Fruit fly (Drosophila melanogaster) whole organism, adult: ENCODE data around the gene CG2772.

Source experiments
- CG12768 ChIP-seq: fragments of 200-800 bp; sonication (Bioruptor generic); optimal IDR thresholded peaks from 2 replicates; lab custom pipeline; 2017; ENCODE audit warnings: missing biosample characterization, missing genetic modification characterization, mild to moderate bottlenecking, moderate library complexity, missing genetic modification reagents
- CG7045 ChIP-seq: fragments of 200-800 bp; sonication (Bioruptor generic); optimal IDR thresholded peaks from 2 replicates; lab custom pipeline; 2017; ENCODE audit warnings: missing biosample characterization, mild to moderate bottlenecking, missing genetic modification characterization
- CG7101 ChIP-seq: fragments of 200-800 bp; sonication (Bioruptor generic); optimal IDR thresholded peaks from 2 replicates; lab custom pipeline; 2018; ENCODE audit warnings: missing biosample characterization, mild to moderate bottlenecking, missing genetic modification characterization, moderate library complexity
- Clk ChIP-seq: fragments of 200-800 bp; sonication (Bioruptor generic); optimal IDR thresholded peaks from 2 replicates; lab custom pipeline; 2017; ENCODE audit warnings: missing biosample characterization, missing genetic modification characterization
- Crg-1 ChIP-seq: fragments of 200-800 bp; sonication (Bioruptor generic); optimal IDR thresholded peaks from 2 replicates; lab custom pipeline; 2016; ENCODE audit warnings: missing biosample characterization, missing genetic modification characterization
- Hr96 ChIP-seq: fragments of 200-800 bp; sonication (Bioruptor generic); optimal IDR thresholded peaks from 2 replicates; lab custom pipeline; 2016; ENCODE audit warnings: missing biosample characterization, missing genetic modification characterization
- bab1 ChIP-seq: fragments of 200-800 bp; sonication (Bioruptor generic); optimal IDR thresholded peaks from 3 replicates; lab custom pipeline; 2019; ENCODE audit warnings: missing biosample characterization, mild to moderate bottlenecking, missing genetic modification characterization, moderate library complexity
- cic ChIP-seq: fragments of 200-800 bp; sonication (Bioruptor generic); optimal IDR thresholded peaks from 2 replicates; lab custom pipeline; 2017; ENCODE audit warnings: missing biosample characterization, mild to moderate bottlenecking, missing genetic modification characterization, moderate library complexity
- cnc ChIP-seq, 2 experiments: fragments of >200 bp; optimal IDR thresholded peaks; 2 replicates each; lab custom pipeline; 2017
- kay ChIP-seq: fragments of 200-800 bp; sonication (Bioruptor generic); peaks from one replicate; lab custom pipeline; 2016; ENCODE audit warnings: missing biosample characterization, missing genetic modification characterization, borderline replicate concordance
- ovo ChIP-seq: fragments of 200-800 bp; sonication (Bioruptor generic); optimal IDR thresholded peaks from 2 replicates; lab custom pipeline; 2016; ENCODE audit warnings: missing biosample characterization, missing genetic modification characterization
- pad ChIP-seq: fragments of 200-800 bp; sonication (Bioruptor generic); optimal IDR thresholded peaks from 3 replicates; lab custom pipeline; 2017; ENCODE audit warnings: missing biosample characterization, missing genetic modification characterization, mild to moderate bottlenecking, moderate library complexity, missing genetic modification reagents
- toe ChIP-seq: fragments of 200-800 bp; sonication (Bioruptor generic); optimal IDR thresholded peaks from 2 replicates; lab custom pipeline; 2016; ENCODE audit warnings: missing biosample characterization, missing genetic modification characterization

DNA sequence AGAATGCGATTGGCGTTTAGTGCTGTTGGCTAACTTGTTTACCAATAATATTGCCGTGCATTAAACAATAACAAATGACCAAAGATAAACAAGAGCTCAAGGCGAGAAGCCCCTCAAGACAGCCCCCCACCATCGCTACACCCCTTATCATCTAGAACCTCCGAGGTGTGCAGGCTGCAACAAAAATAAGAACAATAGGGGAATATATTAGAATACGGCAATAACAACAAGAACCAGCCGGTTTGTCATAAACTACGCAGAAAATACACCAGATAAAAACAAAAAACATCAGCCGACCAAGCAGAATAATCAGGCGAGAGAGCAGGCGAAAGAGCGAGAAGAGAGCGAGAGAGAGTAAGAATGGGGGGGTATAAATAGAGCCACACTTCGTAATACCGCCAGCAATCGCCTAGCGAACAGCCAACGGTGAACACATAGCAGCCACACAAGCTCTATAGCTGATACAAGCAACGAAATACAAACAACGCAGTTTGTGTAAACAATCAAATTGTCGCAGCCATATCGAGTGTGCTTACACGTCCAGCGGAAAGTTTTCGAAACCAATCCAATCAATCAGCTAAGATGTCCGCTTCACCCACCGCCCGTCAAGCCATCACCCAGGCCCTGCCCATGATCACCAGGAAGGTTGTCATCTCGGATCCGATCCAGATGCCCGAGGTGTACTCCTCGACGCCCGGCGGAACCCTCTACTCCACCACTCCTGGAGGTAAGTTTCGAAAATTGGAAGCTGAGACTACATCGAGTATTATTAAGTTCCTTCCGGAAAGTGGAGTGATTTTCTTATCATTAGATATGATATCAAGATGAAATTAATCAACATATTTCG, 32.5 kb downstream of the CG2772 start, which contains the start of gene Thor:
- TF ChIP-seq kay (GFP tag; lab: Kevin White, UChicago) (peak; percentile 99), Clk (GFP tag; lab: Kevin White, UChicago) (peak; percentile 79), CG12768 (GFP tag; lab: Kevin White, UChicago) (peak; percentile 87), bab1 (GFP tag; lab: Kevin White, UChicago) (peak; percentile 73), Hr96 (peak; percentile 82), toe (GFP tag; lab: Kevin White, UChicago) (peak; percentile 57), ovo (GFP tag; lab: Kevin White, UChicago) (peak; percentile 82), CG7045 (GFP tag; lab: Kevin White, UChicago) (peak; percentile 81), pad (peak; percentile 87), Crg-1 (GFP tag; lab: Kevin White, UChicago) (peak; percentile 83), cnc (optimal IDR thresholded peaks at IDR 0.05; lab: Kevin White, UChicago) (peak in 1 of 2 experiments; percentile 55), cic (GFP tag; lab: Kevin White, UChicago) (peak; percentile 96), CG7101 (tag; lab: Kevin White, UChicago) (peak; percentile 68)
